Worm (Caenorhabditis elegans): ENCODE results near the gene Y39B6A.69.

Gene Y39B6A.69

ce11 chrV:19152328-19152727, at the start of gene Y39B6A.69:
Gene Y39B6A.69 (minus strand): TSS chrV:19152428.
- TF ChIP-seq ham-2 (GFP tag; optimal IDR thresholded peaks at IDR 0.05) (no peak), zip-8 (tag; optimal IDR thresholded peaks at IDR 0.05) (no peak), nhr-28 (tag; optimal IDR thresholded peaks at IDR 0.05) (no peak), nhr-76 (tag; optimal IDR thresholded peaks at IDR 0.05) (no peak), nhr-2 (tag; optimal IDR thresholded peaks at IDR 0.05) (no peak), unc-120 (tag; optimal IDR thresholded peaks at IDR 0.05; ENCODE audit: poor library complexity, severe bottlenecking) (no peak), ceh-43 (GFP tag; optimal IDR thresholded peaks at IDR 0.05) (no peak), hlh-1 (tag; optimal IDR thresholded peaks at IDR 0.05) (no peak), nhr-237 (tag; optimal IDR thresholded peaks at IDR 0.05) (no peak), mls-2 (tag; optimal IDR thresholded peaks at IDR 0.05) (no peak)

- TF ChIP-seq lin-13 (tag; optimal IDR thresholded peaks at IDR 0.05): no peak
- TF ChIP-seq elt-1 (tag; optimal IDR thresholded peaks at IDR 0.05; ENCODE audit: borderline replicate concordance, insufficient read depth): no peak
- TF ChIP-seq ceh-43 (GFP tag; optimal IDR thresholded peaks at IDR 0.05): no peak
- TF ChIP-seq pha-4 (tag; optimal IDR thresholded peaks at IDR 0.05): no peak
- TF ChIP-seq snpc-4 (tag; optimal IDR thresholded peaks at IDR 0.05): no peak
- no peak for TF ChIP-seq zip-8 (tag; optimal IDR thresholded peaks at IDR 0.05)
- no peak for TF ChIP-seq bed-3 (GFP tag; optimal IDR thresholded peaks at IDR 0.05)
- no peak for TF ChIP-seq ceh-39 (tag; optimal IDR thresholded peaks at IDR 0.05)
- TF ChIP-seq nhr-12 (tag; optimal IDR thresholded peaks at IDR 0.05): no peak
- no peak for TF ChIP-seq unc-39 (tag; optimal IDR thresholded peaks at IDR 0.05)
Measured at ce11 chrV:19201190-19201589, 49.0 kb upstream of the Y39B6A.69 start.

ce11 chrV:19189963-19190597, 37.9 kb upstream of the Y39B6A.69 start, which contains the start of the genes Y39B6A.3 and pph-5:
Gene Y39B6A.3 (minus strand): TSS chrV:19190013.
Gene pph-5 (plus strand): TSS chrV:19190547.
- TF ChIP-seq sptf-1 (tag; optimal IDR thresholded peaks at IDR 0.05) (peak; percentile 13), nhr-2 (tag; optimal IDR thresholded peaks at IDR 0.05) (no peak), zip-8 (tag; optimal IDR thresholded peaks at IDR 0.05) (no peak), ces-1 (GFP tag; optimal IDR thresholded peaks at IDR 0.05) (peak; percentile 20), nhr-237 (tag; optimal IDR thresholded peaks at IDR 0.05) (peak; percentile 57), lsy-2 (tag; optimal IDR thresholded peaks at IDR 0.05) (peak; percentile 13), mep-1 (tag; optimal IDR thresholded peaks at IDR 0.05) (peak; percentile 20)

ce11 chrV:19181684-19182083, 29.5 kb upstream of the Y39B6A.69 start:
- TF ChIP-seq mab-5 (tag; optimal IDR thresholded peaks at IDR 0.05) (no peak), lin-13 (tag; optimal IDR thresholded peaks at IDR 0.05) (no peak), sem-2 (GFP tag; optimal IDR thresholded peaks at IDR 0.05) (no peak), blmp-1 (tag; optimal IDR thresholded peaks at IDR 0.05) (no peak), nhr-2 (tag; optimal IDR thresholded peaks at IDR 0.05) (no peak), drap-1 (GFP tag; optimal IDR thresholded peaks at IDR 0.05) (no peak), lsy-2 (tag; optimal IDR thresholded peaks at IDR 0.05) (peak; percentile 45), nhr-28 (tag; optimal IDR thresholded peaks at IDR 0.05) (no peak), unc-62 (GFP tag; optimal IDR thresholded peaks at IDR 0.05) (peak; percentile 83), lin-32 (GFP tag; optimal IDR thresholded peaks at IDR 0.05) (no peak), ham-2 (GFP tag; optimal IDR thresholded peaks at IDR 0.05) (no peak), bed-3 (GFP tag; optimal IDR thresholded peaks at IDR 0.05) (no peak), mep-1 (tag; optimal IDR thresholded peaks at IDR 0.05) (no peak), zip-8 (tag; optimal IDR thresholded peaks at IDR 0.05) (no peak), hlh-1 (tag; optimal IDR thresholded peaks at IDR 0.05) (peak; percentile 38)

ce11 chrV:19178896-19179295, 26.7 kb upstream of the Y39B6A.69 start:
- TF ChIP-seq nhr-12 (tag; optimal IDR thresholded peaks at IDR 0.05): no peak
- no peak for TF ChIP-seq nhr-2 (tag; optimal IDR thresholded peaks at IDR 0.05)
- TF ChIP-seq mep-1 (tag; optimal IDR thresholded peaks at IDR 0.05): no peak
- no peak for TF ChIP-seq nhr-76 (tag; optimal IDR thresholded peaks at IDR 0.05)
- no peak for TF ChIP-seq lin-13 (tag; optimal IDR thresholded peaks at IDR 0.05)
- TF ChIP-seq ces-1 (GFP tag; optimal IDR thresholded peaks at IDR 0.05): peak; percentile 70
- no peak for TF ChIP-seq elt-3 (tag; optimal IDR thresholded peaks at IDR 0.05)
- TF ChIP-seq ceh-39 (tag; optimal IDR thresholded peaks at IDR 0.05): no peak
- no peak for TF ChIP-seq unc-62 (GFP tag; optimal IDR thresholded peaks at IDR 0.05)

ce11 chrV:19177804-19178203, 25.6 kb upstream of the Y39B6A.69 start:
- TF ChIP-seq drap-1 (GFP tag; optimal IDR thresholded peaks at IDR 0.05): no peak
- TF ChIP-seq sptf-1 (tag; optimal IDR thresholded peaks at IDR 0.05): no peak
- TF ChIP-seq ces-1 (GFP tag; optimal IDR thresholded peaks at IDR 0.05): no peak
- TF ChIP-seq unc-120 (tag; optimal IDR thresholded peaks at IDR 0.05; ENCODE audit: poor library complexity, severe bottlenecking): no peak
- TF ChIP-seq nhr-76 (tag; optimal IDR thresholded peaks at IDR 0.05): no peak
- no peak for TF ChIP-seq ceh-39 (tag; optimal IDR thresholded peaks at IDR 0.05)
- no peak for TF ChIP-seq bed-3 (GFP tag; optimal IDR thresholded peaks at IDR 0.05)
- no peak for TF ChIP-seq unc-62 (GFP tag; optimal IDR thresholded peaks at IDR 0.05)

Measured in whole organism, mixed stage, embryonic.